Fruit fly (Drosophila melanogaster) whole organism, prepupa: Measurements from ENCODE around the gene IntS14.
A peak's percentile ranks its signal among the peaks of the same experiment; 100 is the strongest.

Experiments
- CG11762 ChIP-seq: fragments of 200-800 bp; sonication (Bioruptor generic); optimal IDR thresholded peaks from 3 replicates; lab custom pipeline; 2016; ENCODE audit warnings: missing biosample characterization, missing genetic modification characterization; ENCODE audit not compliant: insufficient read depth
- CG11902 ChIP-seq: fragments of 200-800 bp; sonication (Bioruptor generic); optimal IDR thresholded peaks from 3 replicates; lab custom pipeline; 2016; ENCODE audit warnings: missing biosample characterization, missing genetic modification characterization
- CG15336 ChIP-seq: fragments of 200-800 bp; sonication (Bioruptor generic); IDR thresholded peaks from 2 replicates; pipeline ENCODE4 v1.3.6; 2022; ENCODE audit warnings: missing biosample characterization, missing genetic modification characterization
- CG16779 ChIP-seq: fragments of 200-800 bp; sonication (Bioruptor generic); optimal IDR thresholded peaks from 3 replicates; lab custom pipeline; 2017; ENCODE audit warnings: missing biosample characterization, mild to moderate bottlenecking, missing genetic modification characterization
- CG31627 ChIP-seq: fragments of 200-800 bp; sonication (Bioruptor generic); optimal IDR thresholded peaks from 3 replicates; lab custom pipeline; 2016; ENCODE audit warnings: missing biosample characterization, missing genetic modification characterization
- CG32006 ChIP-seq: fragments of 200-800 bp; sonication (Bioruptor generic); optimal IDR thresholded peaks from 3 replicates; lab custom pipeline; 2017; ENCODE audit warnings: missing biosample characterization, mild to moderate bottlenecking, missing genetic modification characterization
- CG34406 ChIP-seq: fragments of 200-800 bp; sonication (Bioruptor generic); optimal IDR thresholded peaks from 3 replicates; lab custom pipeline; 2016; ENCODE audit warnings: missing biosample characterization, missing genetic modification characterization
- CG3919 ChIP-seq: fragments of 200-800 bp; sonication (Bioruptor generic); optimal IDR thresholded peaks from 3 replicates; lab custom pipeline; 2016; ENCODE audit warnings: missing biosample characterization, missing genetic modification characterization
- CG4318 ChIP-seq: fragments of 200-800 bp; sonication (Bioruptor generic); optimal IDR thresholded peaks from 3 replicates; lab custom pipeline; 2017; ENCODE audit warnings: missing biosample characterization, mild to moderate bottlenecking, missing genetic modification characterization
- CG6163 ChIP-seq: fragments of 200-800 bp; sonication (Bioruptor generic); IDR thresholded peaks from 3 replicates; pipeline ENCODE4 v1.3.6; 2022; ENCODE audit warnings: missing biosample characterization, missing genetic modification characterization
- CG6792 ChIP-seq: fragments of 200-800 bp; sonication (Bioruptor generic); optimal IDR thresholded peaks from 3 replicates; lab custom pipeline; 2016; ENCODE audit warnings: missing biosample characterization, missing genetic modification characterization
- CG6808 ChIP-seq: fragments of 200-800 bp; sonication (Bioruptor generic); optimal IDR thresholded peaks from 3 replicates; lab custom pipeline; 2017; ENCODE audit warnings: missing biosample characterization, missing genetic modification characterization, mild to moderate bottlenecking, moderate library complexity, missing genetic modification reagents
- CG7368 ChIP-seq: fragments of 200-800 bp; sonication (Bioruptor generic); optimal IDR thresholded peaks from 3 replicates; lab custom pipeline; 2016; ENCODE audit warnings: missing biosample characterization, missing genetic modification characterization
- CG8119 ChIP-seq: fragments of 200-800 bp; sonication (Bioruptor generic); IDR thresholded peaks from 3 replicates; pipeline ENCODE4 v1.3.6; 2022; ENCODE audit warnings: missing biosample characterization, missing genetic modification characterization
- CG8632 ChIP-seq: fragments of 200-800 bp; sonication (Bioruptor generic); optimal IDR thresholded peaks from 3 replicates; lab custom pipeline; 2016; ENCODE audit warnings: missing biosample characterization, missing genetic modification characterization
- CG9139 ChIP-seq: fragments of 200-800 bp; sonication (Bioruptor generic); optimal IDR thresholded peaks from 3 replicates; lab custom pipeline; 2017; ENCODE audit warnings: missing biosample characterization, mild to moderate bottlenecking, missing genetic modification characterization
- Eip78C ChIP-seq: fragments of 200-800 bp; sonication (Bioruptor generic); peaks from one replicate; lab custom pipeline; 2016; ENCODE audit warnings: missing biosample characterization, missing genetic modification characterization
- Eip93F ChIP-seq: fragments of 200-800 bp; sonication (Bioruptor generic); optimal IDR thresholded peaks from 2 replicates; lab custom pipeline; 2016; ENCODE audit warnings: missing biosample characterization, mild to moderate bottlenecking, missing genetic modification characterization
- Ets21C ChIP-seq: fragments of 200-800 bp; sonication (Bioruptor generic); optimal IDR thresholded peaks from 3 replicates; lab custom pipeline; 2016; ENCODE audit warnings: missing biosample characterization, missing genetic modification characterization
- Hr38 ChIP-seq: sonication (Bioruptor generic); optimal IDR thresholded peaks from 2 replicates; lab custom pipeline; 2016; ENCODE audit warnings: missing biosample characterization, missing genetic modification characterization
- Hr39 ChIP-seq: fragments of 200-800 bp; sonication (Bioruptor generic); optimal IDR thresholded peaks from 2 replicates; lab custom pipeline; 2016; ENCODE audit warnings: missing biosample characterization, missing genetic modification characterization
- Hr4 ChIP-seq: fragments of 200-800 bp; sonication (Bioruptor generic); optimal IDR thresholded peaks from 3 replicates; lab custom pipeline; 2016; ENCODE audit warnings: missing biosample characterization, missing genetic modification characterization
- Lpt ChIP-seq: fragments of 200-800 bp; sonication (Bioruptor generic); optimal IDR thresholded peaks from 3 replicates; lab custom pipeline; 2016; ENCODE audit warnings: missing biosample characterization, missing genetic modification characterization
- Met ChIP-seq: fragments of 200-800 bp; sonication (Bioruptor generic); optimal IDR thresholded peaks from 3 replicates; lab custom pipeline; 2016; ENCODE audit warnings: missing biosample characterization, missing genetic modification characterization
- OdsH ChIP-seq: fragments of 200-800 bp; sonication (Bioruptor generic); optimal IDR thresholded peaks from 3 replicates; lab custom pipeline; 2016; ENCODE audit warnings: missing biosample characterization, missing genetic modification characterization
- Smox ChIP-seq: fragments of 200-800 bp; sonication (Bioruptor generic); optimal IDR thresholded peaks from 3 replicates; lab custom pipeline; 2016; ENCODE audit warnings: missing biosample characterization, missing genetic modification characterization
- Sox102F ChIP-seq: fragments of 200-800 bp; sonication (Bioruptor generic); optimal IDR thresholded peaks from 2 replicates; lab custom pipeline; 2016; ENCODE audit warnings: missing biosample characterization, mild to moderate bottlenecking, missing genetic modification characterization
- achi ChIP-seq: fragments of 200-800 bp; sonication (Bioruptor generic); optimal IDR thresholded peaks from 3 replicates; lab custom pipeline; 2016; ENCODE audit warnings: missing biosample characterization, missing genetic modification characterization
- acj6 ChIP-seq: fragments of 200-800 bp; sonication (Bioruptor generic); optimal IDR thresholded peaks from 3 replicates; lab custom pipeline; 2016; ENCODE audit warnings: missing biosample characterization, missing genetic modification characterization
- cyc ChIP-seq: fragments of 200-800 bp; sonication (Bioruptor generic); optimal IDR thresholded peaks from 3 replicates; lab custom pipeline; 2016; ENCODE audit warnings: missing biosample characterization, missing genetic modification characterization
- dsx ChIP-seq: fragments of 200-800 bp; optimal IDR thresholded peaks from 3 replicates; lab custom pipeline; 2019; ENCODE audit warnings: missing biosample characterization, mild to moderate bottlenecking, missing genetic modification characterization, moderate library complexity; ENCODE audit not compliant: poor library complexity, severe bottlenecking
- eg ChIP-seq: fragments of 200-800 bp; sonication (Bioruptor generic); IDR thresholded peaks from 3 replicates; pipeline ENCODE4 v1.3.6; 2022; ENCODE audit warnings: missing biosample characterization, missing genetic modification characterization
- esn ChIP-seq: fragments of 200-800 bp; sonication (Bioruptor generic); optimal IDR thresholded peaks from 2 replicates; lab custom pipeline; 2016; ENCODE audit warnings: missing biosample characterization, mild to moderate bottlenecking, missing genetic modification characterization, moderate library complexity
- lz ChIP-seq: fragments of 200-800 bp; sonication (Bioruptor generic); optimal IDR thresholded peaks from 3 replicates; lab custom pipeline; 2016; ENCODE audit warnings: missing biosample characterization, missing genetic modification characterization
- salr ChIP-seq, 2 experiments: fragments of 200-800 bp; sonication (Bioruptor generic); optimal IDR thresholded peaks; 3 replicates each; lab custom pipeline; 2016 to 2018; ENCODE audit warnings: missing biosample characterization in 2 of 2, missing genetic modification characterization in 2 of 2, mild to moderate bottlenecking in 1 of 2
- svp ChIP-seq: fragments of 200-800 bp; sonication (Bioruptor generic); peaks from one replicate; lab custom pipeline; 2016; ENCODE audit warnings: missing biosample characterization, missing genetic modification characterization
- vri ChIP-seq: fragments of 200-800 bp; sonication (Bioruptor generic); optimal IDR thresholded peaks from 3 replicates; lab custom pipeline; 2016; ENCODE audit warnings: missing biosample characterization, mild to moderate bottlenecking, missing genetic modification characterization

IntS14 gene

DNA sequence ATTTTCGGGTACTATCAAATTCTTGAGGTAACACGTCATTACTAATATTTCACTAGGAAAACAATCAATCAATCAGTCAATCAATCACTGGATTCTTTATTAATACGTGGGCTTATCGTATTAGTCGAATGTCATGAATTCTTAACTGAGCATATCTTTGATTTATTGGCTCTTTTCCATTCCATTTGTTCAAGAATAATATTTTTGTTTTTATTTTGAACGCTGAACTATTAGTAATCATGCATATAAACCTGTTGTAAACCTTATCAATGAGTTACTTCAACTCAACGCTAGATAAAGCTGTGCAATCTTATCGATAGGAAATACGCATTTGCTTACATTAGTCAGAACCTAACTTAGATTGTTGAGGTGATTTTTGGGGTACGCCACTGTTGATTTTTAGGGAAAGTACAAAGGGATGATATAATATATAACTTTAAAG lies 37.2 kb downstream of the IntS14 start:
- peak; percentile 11 for TF ChIP-seq vri (GFP tag; lab: Kevin White, UChicago)
- TF ChIP-seq CG11762 (GFP tag; lab: Kevin White, UChicago), result no peak
- no peak for TF ChIP-seq CG15336 (GFP tag; lab: Robert Waterston, UW)
- no peak for TF ChIP-seq acj6 (GFP tag; lab: Kevin White, UChicago)

dm6 chr2L:1202445-1202844 lies 38.2 kb downstream of the IntS14 start:
- TF ChIP-seq Sox102F (GFP tag; lab: Kevin White, UChicago) (no peak), Eip78C (GFP tag; lab: Kevin White, UChicago) (peak; percentile 2)

dm6 chr2L:1203915-1204314 lies 39.7 kb downstream of the IntS14 start, which contains the start of gene CG14342:
CG14342 (plus strand) TSS chr2L:1204215.
- TF ChIP-seq CG8119 (GFP tag; lab: Robert Waterston, UW), result no peak
- peak; percentile 63 for TF ChIP-seq Eip78C (GFP tag; lab: Kevin White, UChicago)
- TF ChIP-seq dsx (GFP tag; lab: Kevin White, UChicago), result no peak
- TF ChIP-seq CG11762 (GFP tag; lab: Kevin White, UChicago), result no peak
- no peak for TF ChIP-seq CG15336 (GFP tag; lab: Robert Waterston, UW)
- TF ChIP-seq achi (GFP tag; lab: Kevin White, UChicago), result no peak
- TF ChIP-seq CG3919 (GFP tag; lab: Kevin White, UChicago), result no peak
- peak; percentile 12 for TF ChIP-seq OdsH (GFP tag; lab: Kevin White, UChicago)
- TF ChIP-seq acj6 (GFP tag; lab: Kevin White, UChicago), result no peak
- TF ChIP-seq CG6808 (GFP tag; lab: Kevin White, UChicago), result no peak
- TF ChIP-seq CG8632 (GFP tag; lab: Kevin White, UChicago), result peak; percentile 4
- peak; percentile 21 for TF ChIP-seq CG6792 (GFP tag; lab: Kevin White, UChicago)
- TF ChIP-seq CG34406 (GFP tag; lab: Kevin White, UChicago), result peak; percentile 4
- peak; percentile 45 for TF ChIP-seq svp
- TF ChIP-seq eg (GFP tag; lab: Robert Waterston, UW), result 0 out of 3 replicates have a peak, but pooled peaks have one; percentile 12

- TF ChIP-seq Eip78C (GFP tag; lab: Kevin White, UChicago) (peak; percentile 48), eg (GFP tag; lab: Robert Waterston, UW) (0 out of 3 replicates have a peak, but pooled peaks have one; percentile 6), CG6163 (GFP tag; lab: Robert Waterston, UW) (no peak), CG8119 (GFP tag; lab: Robert Waterston, UW) (no peak), CG9139 (GFP tag; lab: Kevin White, UChicago) (no peak), Hr39 (peak; percentile 3), cyc (no peak), Hr4 (GFP tag; lab: Kevin White, UChicago) (peak; percentile 19), esn (GFP tag; lab: Kevin White, UChicago) (peak; percentile 34), Smox (GFP tag; lab: Kevin White, UChicago) (no peak), CG11902 (GFP tag; lab: Kevin White, UChicago) (no peak), CG32006 (GFP tag; lab: Kevin White, UChicago) (peak; percentile 17), svp (peak; percentile 59), Ets21C (no peak), Met (GFP tag; lab: Kevin White, UChicago) (peak; percentile 24), OdsH (GFP tag; lab: Kevin White, UChicago) (peak; percentile 45)
Observed at dm6 chr2L:1207432-1207831, 43.2 kb downstream of the IntS14 start.

dm6 chr2L:1211528-1211927 lies 47.3 kb downstream of the IntS14 start:
- TF ChIP-seq CG6163 (GFP tag; lab: Robert Waterston, UW) (no peak), CG31627 (GFP tag; lab: Kevin White, UChicago) (no peak), Met (GFP tag; lab: Kevin White, UChicago) (no peak), lz (GFP tag; lab: Kevin White, UChicago) (no peak), Lpt (GFP tag; lab: Kevin White, UChicago) (no peak), acj6 (GFP tag; lab: Kevin White, UChicago) (no peak), CG3919 (GFP tag; lab: Kevin White, UChicago) (no peak), Eip93F (GFP tag; lab: Kevin White, UChicago) (no peak), Hr4 (GFP tag; lab: Kevin White, UChicago) (no peak), Ets21C (no peak), Hr38 (GFP tag; lab: Kevin White, UChicago) (no peak), CG4318 (no peak), CG6808 (GFP tag; lab: Kevin White, UChicago) (no peak), salr (GFP tag; optimal IDR thresholded peaks at IDR 0.05; lab: Kevin White, UChicago) (no peak), CG16779 (tag; lab: Kevin White, UChicago) (no peak), CG8632 (GFP tag; lab: Kevin White, UChicago) (no peak), CG7368 (no peak)
